Fruit fly (Drosophila melanogaster): Measurements from ENCODE around the gene ry.

dm6 chr3R:13047431-13047830 is 15.1 kb downstream of the ry start, which contains the start of gene CG31157:
- TF ChIP-seq rn (GFP tag; IDR thresholded peaks at IDR 0.05) (no peak), fd96Ca (GFP tag; IDR thresholded peaks at IDR 0.05) (no peak)

Data from whole organism, pupa.